Worm (Caenorhabditis elegans): ENCODE measurements around the gene vps-33.1.

The vps-33.1 gene

DNA sequence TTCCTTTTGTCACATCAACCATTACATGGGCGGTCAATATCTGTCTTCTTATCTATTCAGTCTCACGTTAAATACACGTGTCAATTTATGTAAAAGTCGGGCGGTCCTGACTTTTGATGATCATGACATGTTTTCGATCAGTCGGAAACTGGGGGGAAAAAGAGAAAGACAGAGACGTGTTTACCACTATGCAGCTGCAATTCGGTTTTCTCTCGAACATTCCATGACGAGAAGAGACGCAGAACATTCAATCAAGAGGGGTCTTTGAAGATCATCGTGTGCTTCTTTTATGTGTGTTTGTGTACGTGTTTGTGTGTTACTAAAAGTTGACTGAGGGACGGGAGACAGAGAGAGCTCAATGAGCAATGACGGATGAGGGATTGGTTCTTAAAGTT, 42.4 kb upstream of the vps-33.1 start:
- TF ChIP-seq hlh-8 (tag; optimal IDR thresholded peaks at IDR 0.05) (peak; percentile 33), tbx-2 (tag; optimal IDR thresholded peaks at IDR 0.05) (peak; percentile 78), K09A11.1 (tag; optimal IDR thresholded peaks at IDR 0.05; ENCODE audit: insufficient read depth) (peak; percentile 20), ceh-18 (tag; optimal IDR thresholded peaks at IDR 0.05) (peak; percentile 96), elt-2 (tag; optimal IDR thresholded peaks at IDR 0.05) (peak; percentile 69), nfya-1 (tag; optimal IDR thresholded peaks at IDR 0.05) (peak; percentile 58), ceh-34 (tag; optimal IDR thresholded peaks at IDR 0.05) (no peak), ztf-16 (tag; optimal IDR thresholded peaks at IDR 0.05) (peak; percentile 10), elt-4 (tag; optimal IDR thresholded peaks at IDR 0.05) (no peak), pqm-1 (tag; optimal IDR thresholded peaks at IDR 0.05) (peak; percentile 80), dve-1 (tag; optimal IDR thresholded peaks at IDR 0.05) (peak; percentile 62), rnt-1 (tag; optimal IDR thresholded peaks at IDR 0.05) (peak; percentile 71), F13H6.1 (tag; optimal IDR thresholded peaks at IDR 0.05) (peak; percentile 72), hlh-30 (tag; optimal IDR thresholded peaks at IDR 0.05; ENCODE audit: insufficient read depth) (peak; percentile 33), sox-4 (tag; optimal IDR thresholded peaks at IDR 0.05) (no peak), T23F11.4 (GFP tag; optimal IDR thresholded peaks at IDR 0.05) (peak; percentile 42), che-1 (tag; optimal IDR thresholded peaks at IDR 0.05) (no peak), unc-55 (GFP tag; optimal IDR thresholded peaks at IDR 0.05) (peak; percentile 94)

DNA sequence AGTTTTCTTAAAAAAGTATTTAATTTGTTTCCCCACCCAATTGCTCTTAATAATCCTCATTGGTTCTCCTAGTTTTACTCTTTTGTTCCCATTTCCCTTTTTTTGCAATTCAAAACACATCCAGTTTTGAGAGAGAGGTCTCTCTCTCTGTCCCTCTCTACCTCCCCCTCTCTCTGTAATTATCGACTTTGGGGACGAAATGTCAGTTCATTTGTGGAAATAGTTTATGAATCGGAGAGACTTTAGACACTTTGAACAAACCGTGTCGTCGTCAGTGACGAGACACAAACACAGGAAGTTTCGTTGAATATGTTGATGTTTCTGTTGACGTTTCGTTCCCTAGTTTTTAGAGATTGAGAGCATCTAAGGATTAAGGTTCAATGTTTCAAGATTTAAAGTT, 37.6 kb upstream of the vps-33.1 start:
- no peak for TF ChIP-seq C08G9.2 (tag; optimal IDR thresholded peaks at IDR 0.05)
- peak; percentile 49 for TF ChIP-seq pros-1 (tag; optimal IDR thresholded peaks at IDR 0.05)
- TF ChIP-seq pha-2 (tag; optimal IDR thresholded peaks at IDR 0.05): no peak

DNA sequence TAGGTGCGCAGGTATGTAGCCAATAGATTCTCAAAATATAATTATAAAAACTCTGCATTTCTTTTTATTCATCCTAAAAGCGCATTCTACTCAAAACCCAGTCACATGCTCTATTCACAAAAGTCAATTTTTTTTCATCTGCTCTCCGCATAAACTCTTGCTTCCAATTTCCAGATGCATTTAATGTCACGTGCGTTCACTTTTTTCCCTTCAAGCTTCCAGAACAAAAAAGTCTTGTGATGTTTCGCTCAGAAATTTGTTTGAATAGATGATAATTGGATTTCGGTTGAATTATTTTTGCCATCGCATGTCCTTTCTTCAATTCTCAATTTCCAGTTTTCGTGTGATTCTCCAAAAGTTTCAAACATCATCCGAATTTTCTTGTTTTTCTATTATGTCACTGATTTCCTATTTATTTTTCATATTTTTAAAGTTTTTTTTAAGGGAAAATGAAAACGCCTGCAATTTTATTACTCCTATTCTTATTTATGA, 35.8 kb upstream of the vps-33.1 start, which contains the start of gene F22B7.1:
Gene F22B7.1, plus strand, starts transcription at position 442 of the 492 bp plus-strand sequence.
- TF ChIP-seq hlh-30 (tag; optimal IDR thresholded peaks at IDR 0.05; ENCODE audit: insufficient read depth) (peak; percentile 21), hlh-15 (tag; optimal IDR thresholded peaks at IDR 0.05) (no peak), pros-1 (tag; optimal IDR thresholded peaks at IDR 0.05) (no peak), tbx-7 (tag; optimal IDR thresholded peaks at IDR 0.05) (no peak)

DNA sequence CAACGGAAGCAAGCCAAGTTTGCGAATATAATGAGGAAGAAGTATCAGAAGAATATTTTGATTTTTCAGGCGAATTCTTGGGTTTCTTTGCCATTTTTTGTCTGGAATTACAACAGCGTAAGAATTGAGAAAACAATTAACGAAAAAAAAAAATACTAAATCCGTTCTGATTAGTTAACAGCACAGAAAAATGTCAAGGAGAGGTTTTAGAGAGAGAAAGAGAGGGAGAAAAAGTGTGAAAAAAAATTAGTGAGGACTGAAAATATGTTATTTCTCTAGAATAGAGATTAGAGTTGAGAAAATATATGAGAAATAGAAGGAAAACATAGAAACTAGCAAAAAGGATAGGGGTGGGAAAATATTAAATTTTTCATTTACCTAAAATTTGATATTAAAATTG, 33.3 kb upstream of the vps-33.1 start, which contains the start of gene dpy-19:
Gene dpy-19, minus strand, starts transcription at position 101 of the 400 bp plus-strand sequence.
- TF ChIP-seq ceh-9 (tag; optimal IDR thresholded peaks at IDR 0.05) (no peak), ttx-3 (tag; optimal IDR thresholded peaks at IDR 0.05) (no peak), lim-6 (tag; optimal IDR thresholded peaks at IDR 0.05) (no peak), ceh-34 (tag; optimal IDR thresholded peaks at IDR 0.05) (no peak), ceh-24 (tag; optimal IDR thresholded peaks at IDR 0.05) (no peak), sdc-2 (tag; optimal IDR thresholded peaks at IDR 0.05) (no peak), syd-9 (tag; optimal IDR thresholded peaks at IDR 0.05) (no peak), pat-9 (tag; optimal IDR thresholded peaks at IDR 0.05) (no peak), C38D4.7 (GFP tag; optimal IDR thresholded peaks at IDR 0.05) (no peak), hlh-30 (tag; optimal IDR thresholded peaks at IDR 0.05; ENCODE audit: insufficient read depth) (no peak), ceh-45 (GFP tag; IDR thresholded peaks at IDR 0.05) (no peak), unc-42 (tag; optimal IDR thresholded peaks at IDR 0.05) (no peak), fkh-10 (GFP tag; optimal IDR thresholded peaks at IDR 0.05) (no peak), ceh-18 (tag; optimal IDR thresholded peaks at IDR 0.05) (no peak), ceh-6 (GFP tag; optimal IDR thresholded peaks at IDR 0.05) (no peak), fkh-6 (tag; optimal IDR thresholded peaks at IDR 0.05) (no peak), pha-4 (tag; optimal IDR thresholded peaks at IDR 0.05) (no peak)

Measured in whole organism, late embryonic.